Worm (Caenorhabditis elegans) whole organism, late embryonic: Measurements from ENCODE around the gene ptr-6.

ENCODE experiments used
- sdc-2 ChIP-seq: sonication (generic microtip); optimal IDR thresholded peaks from 2 replicates; lab custom pipeline; 2016; ENCODE audit warnings: missing genotype, missing genetic modification characterization, missing compliant biosample characterization
- unc-42 ChIP-seq: sonication (generic microtip); optimal IDR thresholded peaks from 2 replicates; lab custom pipeline; 2016; ENCODE audit warnings: missing genotype, missing genetic modification characterization, missing compliant biosample characterization
- zip-5 ChIP-seq: sonication (generic microtip); optimal IDR thresholded peaks from 2 replicates; lab custom pipeline; 2016; ENCODE audit warnings: missing genetic modification characterization, missing compliant biosample characterization

ce11 chrII:5202930-5203329 lies 43.7 kb downstream of the ptr-6 start, which contains the start of gene ampd-1:
- TF ChIP-seq sdc-2: no peak
- TF ChIP-seq unc-42 (tag; lab: Kevin White, UChicago): no peak
- TF ChIP-seq zip-5 (tag; lab: Kevin White, UChicago): no peak
